Worm (Caenorhabditis elegans) whole organism, midembryonic: ENCODE measurements around the gene srv-22.

Experiments
- T22C8.4 ChIP-seq: fragments of 200-800 bp; sonication (Bioruptor generic); IDR thresholded peaks from 2 replicates; pipeline ENCODE4 v1.3.6; 2022; ENCODE audit warnings: missing genetic modification characterization, missing compliant biosample characterization
- flt-1 ChIP-seq: fragments of 200-800 bp; sonication (Bioruptor generic); IDR thresholded peaks from 2 replicates; pipeline ENCODE4 v1.3.6; 2022; ENCODE audit warnings: missing genetic modification characterization, missing compliant biosample characterization
- klf-2 ChIP-seq: fragments of 200-800 bp; sonication (Bioruptor generic); conservative IDR thresholded peaks from 2 replicates; pipeline ENCODE4 v1.3.6; 2022; ENCODE audit warnings: missing genetic modification reagents, missing genetic modification characterization, missing compliant biosample characterization
- med-1 ChIP-seq: sonication (generic microtip); optimal IDR thresholded peaks from 2 replicates; lab custom pipeline; 2017; ENCODE audit warnings: missing genetic modification characterization, mild to moderate bottlenecking, missing compliant biosample characterization, antibody characterized with exemption, missing genetic modification reagents; ENCODE audit not compliant: insufficient read depth
- ref-1 ChIP-seq: fragments of 200-800 bp; sonication (Bioruptor generic); conservative IDR thresholded peaks from 2 replicates; pipeline ENCODE4 v1.3.6; 2022; ENCODE audit warnings: missing genetic modification reagents, missing genetic modification characterization, missing compliant biosample characterization
- tab-1 ChIP-seq: fragments of 200-800 bp; sonication (Bioruptor generic); IDR thresholded peaks from 2 replicates; pipeline ENCODE4 v1.3.6; 2022; ENCODE audit warnings: missing genetic modification characterization, missing compliant biosample characterization
- ztf-23 ChIP-seq: fragments of 200-800 bp; sonication (Bioruptor generic); IDR thresholded peaks from 2 replicates; pipeline ENCODE4 v1.3.6; 2022; ENCODE audit warnings: missing genetic modification reagents, missing genetic modification characterization, missing compliant biosample characterization
- ztf-29 ChIP-seq: fragments of 200-800 bp; sonication (Bioruptor generic); IDR thresholded peaks from 2 replicates; pipeline ENCODE4 v1.3.6; 2022; ENCODE audit warnings: missing genetic modification reagents, missing genetic modification characterization, missing compliant biosample characterization

DNA sequence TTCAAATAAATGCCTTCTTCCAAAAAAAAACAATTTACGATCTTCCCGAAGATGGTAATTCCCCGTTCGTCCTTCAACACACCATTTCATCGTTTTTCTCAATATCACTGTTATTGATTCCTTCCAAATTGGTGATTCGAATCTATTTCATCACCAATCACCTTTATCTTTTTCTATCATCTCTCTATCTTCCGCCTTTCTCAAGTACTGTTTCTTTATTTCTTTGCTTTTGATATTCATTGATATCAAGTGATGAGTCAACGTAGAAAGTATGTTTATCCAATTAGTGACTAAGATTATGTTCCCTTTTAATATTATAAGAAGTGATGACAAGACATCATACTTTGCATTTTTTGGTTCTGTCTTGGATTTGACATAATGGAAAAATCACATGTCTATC is 44.5 kb upstream of the srv-22 start:
- TF ChIP-seq klf-2 (GFP tag; lab: Robert Waterston, UW) (no peak), flt-1 (GFP tag; lab: Robert Waterston, UW) (no peak), T22C8.4 (GFP tag; lab: Robert Waterston, UW) (no peak), ztf-29 (GFP tag; lab: Robert Waterston, UW) (no peak), tab-1 (GFP tag; lab: Robert Waterston, UW) (no peak), ztf-23 (GFP tag; lab: Robert Waterston, UW) (no peak), med-1 (no peak), ref-1 (GFP tag; lab: Robert Waterston, UW) (no peak)
